Fruit fly (Drosophila melanogaster): ENCODE data around the gene CG3556.

Gene CG3556

dm6 chrX:4540430-4540932 is 10.4 kb downstream of the CG3556 start, which contains the start of the genes rb and CHOp24 (continued):
- TF ChIP-seq CG6792 (GFP tag; optimal IDR thresholded peaks at IDR 0.05) (peak; percentile 8), fkh (GFP tag; optimal IDR thresholded peaks at IDR 0.05) (no peak), eg (GFP tag; IDR thresholded peaks at IDR 0.05) (no peak), Hr4 (GFP tag; optimal IDR thresholded peaks at IDR 0.05) (no peak), Lpt (GFP tag; optimal IDR thresholded peaks at IDR 0.05) (no peak), pdm3 (GFP tag; optimal IDR thresholded peaks at IDR 0.05) (no peak), dac (GFP tag; optimal IDR thresholded peaks at IDR 0.05) (no peak), CG10669 (GFP tag; optimal IDR thresholded peaks at IDR 0.05) (no peak), achi (GFP tag; optimal IDR thresholded peaks at IDR 0.05) (no peak), CG11762 (GFP tag; optimal IDR thresholded peaks at IDR 0.05; ENCODE audit: insufficient read depth) (no peak), CG3032 (tag; optimal IDR thresholded peaks at IDR 0.05) (peak; percentile 40)

- TF ChIP-seq CG6163 (GFP tag; IDR thresholded peaks at IDR 0.05) (no peak), CG31627 (GFP tag; optimal IDR thresholded peaks at IDR 0.05) (no peak), pdm3 (GFP tag; optimal IDR thresholded peaks at IDR 0.05) (no peak)
These were observed 12.3 kb downstream of the CG3556 start, which contains the start of gene CG3568 for dm6 chrX:4542353-4542752. Gene CG3568, plus strand, starts transcription at chrX:4542630.

dm6 chrX:4548611-4549120 is 18.6 kb downstream of the CG3556 start, which contains the start of the genes Usf and CG15912:
Gene Usf, minus strand, starts transcription at chrX:4548794.
Gene CG15912, plus strand, starts transcription at chrX:4549070.
- TF ChIP-seq fkh (GFP tag; optimal IDR thresholded peaks at IDR 0.05), result peak; percentile 50
- TF ChIP-seq CG8632 (GFP tag; optimal IDR thresholded peaks at IDR 0.05), result no peak

- TF ChIP-seq fkh (GFP tag; optimal IDR thresholded peaks at IDR 0.05), result peak; percentile 78
- no peak for TF ChIP-seq topi (GFP tag; optimal IDR thresholded peaks at IDR 0.05)
These were observed 21.7 kb downstream of the CG3556 start, which contains the start of the genes CG11436 and CG3527 for dm6 chrX:4551717-4552116. Gene CG11436, minus strand, starts transcription at chrX:4551878. Gene CG3527, plus strand, starts transcription at chrX:4551973.

DNA sequence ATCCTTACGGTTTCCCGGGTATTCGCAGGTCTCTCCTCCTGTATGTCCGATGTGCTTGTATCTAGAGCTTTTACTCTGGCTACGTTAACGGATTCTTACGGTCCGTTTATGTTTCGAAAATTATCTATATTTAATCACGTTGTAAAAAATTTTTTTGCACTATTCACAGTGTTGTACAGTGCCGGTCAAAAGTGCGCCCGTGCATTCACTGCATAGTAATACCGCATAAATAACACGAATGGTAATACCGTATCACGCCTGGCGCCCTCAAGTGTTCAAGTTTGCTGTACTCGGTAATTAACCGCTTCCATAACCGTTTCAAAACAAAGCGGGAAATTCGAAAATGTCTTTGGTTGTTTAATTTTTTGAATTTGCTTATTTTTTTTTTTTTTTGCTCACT is 24.0 kb downstream of the CG3556 start, which contains the start of gene CG11444:
TSS of gene CG11444 (minus strand) at position 400 of the 400 bp plus-strand sequence.
- peak; percentile 49 for TF ChIP-seq Sox14 (GFP tag; optimal IDR thresholded peaks at IDR 0.05)
- no peak for TF ChIP-seq CG15336 (GFP tag; IDR thresholded peaks at IDR 0.05)
- TF ChIP-seq CG31627 (GFP tag; optimal IDR thresholded peaks at IDR 0.05), result no peak
- no peak for TF ChIP-seq Sox15 (GFP tag; optimal IDR thresholded peaks at IDR 0.05)
- TF ChIP-seq CG3032 (tag; optimal IDR thresholded peaks at IDR 0.05), result peak; percentile 21
- TF ChIP-seq CG3919 (GFP tag; optimal IDR thresholded peaks at IDR 0.05), result no peak
- TF ChIP-seq CG16779 (tag; optimal IDR thresholded peaks at IDR 0.05), result no peak
- 0 out of 3 replicates have a peak, but pooled peaks have one; percentile 7 for TF ChIP-seq CG6163 (GFP tag; IDR thresholded peaks at IDR 0.05)
- no peak for TF ChIP-seq CG6276 (GFP tag; optimal IDR thresholded peaks at IDR 0.05)
- TF ChIP-seq OdsH (GFP tag; optimal IDR thresholded peaks at IDR 0.05), result no peak
- no peak for TF ChIP-seq Eip93F (GFP tag; optimal IDR thresholded peaks at IDR 0.05)
- no peak for TF ChIP-seq CG6792 (GFP tag; optimal IDR thresholded peaks at IDR 0.05)
- peak; percentile 76 for TF ChIP-seq Eip78C (GFP tag)
- no peak for TF ChIP-seq Smox (GFP tag; optimal IDR thresholded peaks at IDR 0.05)
- no peak for TF ChIP-seq CG11762 (GFP tag; optimal IDR thresholded peaks at IDR 0.05; ENCODE audit: insufficient read depth)
- peak; percentile 51 for TF ChIP-seq cyc (GFP tag; optimal IDR thresholded peaks at IDR 0.05)
- TF ChIP-seq lz (GFP tag; optimal IDR thresholded peaks at IDR 0.05), result peak; percentile 36
- peak; percentile 33 for TF ChIP-seq vri (GFP tag; optimal IDR thresholded peaks at IDR 0.05)
- peak; percentile 39 for TF ChIP-seq esn (GFP tag; optimal IDR thresholded peaks at IDR 0.05)
- no peak for TF ChIP-seq fkh (GFP tag; optimal IDR thresholded peaks at IDR 0.05)
- no peak for TF ChIP-seq fd85E (GFP tag; optimal IDR thresholded peaks at IDR 0.05)
- TF ChIP-seq CG1621 (tag; optimal IDR thresholded peaks at IDR 0.05), result peak; percentile 30

dm6 chrX:4554718-4555117 is 24.7 kb downstream of the CG3556 start:
- TF ChIP-seq eg (GFP tag; IDR thresholded peaks at IDR 0.05) (no peak), Blimp-1 (GFP tag; optimal IDR thresholded peaks at IDR 0.05) (no peak), acj6 (GFP tag; optimal IDR thresholded peaks at IDR 0.05) (no peak), Lpt (GFP tag; optimal IDR thresholded peaks at IDR 0.05) (no peak), Gug (GFP tag; IDR thresholded peaks at IDR 0.05) (no peak), CG6792 (GFP tag; optimal IDR thresholded peaks at IDR 0.05) (no peak), ss (GFP tag; optimal IDR thresholded peaks at IDR 0.05) (no peak), achi (GFP tag; optimal IDR thresholded peaks at IDR 0.05) (no peak), CG16779 (tag; optimal IDR thresholded peaks at IDR 0.05) (no peak), CG8632 (GFP tag; optimal IDR thresholded peaks at IDR 0.05) (no peak), Sox102F (GFP tag; optimal IDR thresholded peaks at IDR 0.05) (no peak), lz (GFP tag; optimal IDR thresholded peaks at IDR 0.05) (no peak), fd59A (GFP tag; optimal IDR thresholded peaks at IDR 0.05) (no peak), Hr38 (GFP tag; optimal IDR thresholded peaks at IDR 0.05) (no peak), CG34406 (GFP tag; optimal IDR thresholded peaks at IDR 0.05) (no peak), CG7368 (GFP tag; optimal IDR thresholded peaks at IDR 0.05) (no peak)

Data from whole organism, prepupa.